Worm (Caenorhabditis elegans) whole organism, L3 larva: ENCODE data around the gene E02H4.2.

ENCODE experiments used
- R02D3.7 ChIP-seq: fragments of 150-350 bp; optimal IDR thresholded peaks from 2 replicates; lab custom pipeline; 2014; ENCODE audit warnings: missing biosample characterization, missing genetic modification characterization
- ZK546.5 ChIP-seq: sonication (generic microtip); optimal IDR thresholded peaks from 2 replicates; lab custom pipeline; 2017; ENCODE audit warnings: missing biosample characterization, missing genetic modification characterization
- aly-2 ChIP-seq: fragments of 150-350 bp; optimal IDR thresholded peaks from 2 replicates; lab custom pipeline; 2014; ENCODE audit warnings: missing biosample characterization, missing genetic modification characterization
- ama-1 ChIP-seq: fragments of 150-350 bp; optimal IDR thresholded peaks from 2 replicates; lab custom pipeline; 2018
- ceh-16 ChIP-seq: sonication (generic microtip); optimal IDR thresholded peaks from 2 replicates; lab custom pipeline; 2017; ENCODE audit warnings: missing biosample characterization, missing genetic modification characterization
- ceh-28 ChIP-seq: fragments of 150-350 bp; optimal IDR thresholded peaks from 2 replicates; lab custom pipeline; 2014; ENCODE audit warnings: missing biosample characterization, missing genetic modification reagents, missing genetic modification characterization
- ceh-9 ChIP-seq: sonication (generic microtip); optimal IDR thresholded peaks from 2 replicates; lab custom pipeline; 2018; ENCODE audit warnings: missing biosample characterization, missing genetic modification characterization
- egl-27 ChIP-seq: sonication (generic microtip); optimal IDR thresholded peaks from 4 replicates; lab custom pipeline; 2017; ENCODE audit warnings: missing biosample characterization, missing genetic modification reagents, missing genetic modification characterization
- elt-1 ChIP-seq: fragments of 150-350 bp; optimal IDR thresholded peaks from 2 replicates; lab custom pipeline; 2014; ENCODE audit warnings: missing biosample characterization, missing genetic modification characterization
- elt-2 ChIP-seq: sonication (generic microtip); optimal IDR thresholded peaks from 2 replicates; lab custom pipeline; 2016; ENCODE audit warnings: missing genetic modification reagents, mild to moderate bottlenecking, missing genetic modification characterization, missing compliant biosample characterization
- eor-1 ChIP-seq, 2 experiments: fragments of 150-350 bp; optimal IDR thresholded peaks; 2 replicates each; lab custom pipeline; 2014 to 2018; ENCODE audit warnings: missing biosample characterization in 2 of 2, missing genetic modification characterization in 2 of 2
- fkh-10 ChIP-seq: sonication (generic microtip); optimal IDR thresholded peaks from 2 replicates; lab custom pipeline; 2017; ENCODE audit warnings: missing biosample characterization, missing genetic modification reagents, missing genetic modification characterization
- fos-1 ChIP-seq: fragments of 150-350 bp; optimal IDR thresholded peaks from 2 replicates; lab custom pipeline; 2014; ENCODE audit warnings: missing biosample characterization, missing genetic modification characterization
- jun-1 ChIP-seq: fragments of 150-350 bp; optimal IDR thresholded peaks from 2 replicates; lab custom pipeline; 2014; ENCODE audit warnings: missing biosample characterization, missing genetic modification reagents, missing genetic modification characterization
- lsy-12 ChIP-seq: sonication (generic microtip); optimal IDR thresholded peaks from 2 replicates; lab custom pipeline; 2016; ENCODE audit warnings: mild to moderate bottlenecking, missing genetic modification characterization, missing compliant biosample characterization
- mdl-1 ChIP-seq: fragments of 150-350 bp; optimal IDR thresholded peaks from 2 replicates; lab custom pipeline; 2014; ENCODE audit warnings: missing biosample characterization, missing genetic modification characterization
- nhr-12 ChIP-seq: fragments of 150-350 bp; optimal IDR thresholded peaks from 2 replicates; lab custom pipeline; 2014; ENCODE audit warnings: missing biosample characterization, missing genetic modification characterization
- nhr-25 ChIP-seq: sonication (generic microtip); optimal IDR thresholded peaks from 2 replicates; lab custom pipeline; 2017; ENCODE audit warnings: missing biosample characterization, missing genetic modification characterization
- nhr-67 ChIP-seq: fragments of 150-350 bp; optimal IDR thresholded peaks from 2 replicates; lab custom pipeline; 2014; ENCODE audit warnings: missing biosample characterization, missing genetic modification characterization
- nhr-76 ChIP-seq: fragments of 150-350 bp; sonication (generic microtip); optimal IDR thresholded peaks from 5 replicates; lab custom pipeline; 2014; ENCODE audit warnings: missing biosample characterization, missing genetic modification characterization
- nhr-77 ChIP-seq: fragments of 150-350 bp; optimal IDR thresholded peaks from 2 replicates; lab custom pipeline; 2014; ENCODE audit warnings: missing biosample characterization, missing genetic modification characterization
- pha-4 ChIP-seq: fragments of 150-350 bp; optimal IDR thresholded peaks from 2 replicates; lab custom pipeline; 2014; ENCODE audit warnings: missing biosample characterization, missing genetic modification reagents, missing genetic modification characterization
- pqm-1 ChIP-seq: fragments of 150-350 bp; optimal IDR thresholded peaks from 2 replicates; lab custom pipeline; 2017; ENCODE audit warnings: missing biosample characterization, missing genetic modification characterization, inconsistent platforms
- sea-2 ChIP-seq: fragments of 150-350 bp; sonication (generic microtip); optimal IDR thresholded peaks from 4 replicates; lab custom pipeline; 2014; ENCODE audit warnings: missing biosample characterization, missing genetic modification reagents, missing genetic modification characterization
- snpc-4 ChIP-seq: fragments of 150-350 bp; optimal IDR thresholded peaks from 2 replicates; lab custom pipeline; 2014; ENCODE audit warnings: missing biosample characterization, missing genetic modification characterization
- tbx-2 ChIP-seq: sonication (generic microtip); optimal IDR thresholded peaks from 2 replicates; lab custom pipeline; 2016; ENCODE audit warnings: mild to moderate bottlenecking, missing genetic modification characterization, missing compliant biosample characterization
- unc-39 ChIP-seq: sonication (generic microtip); optimal IDR thresholded peaks from 4 replicates; lab custom pipeline; 2017; ENCODE audit warnings: missing biosample characterization, missing genetic modification characterization
- unc-62 ChIP-seq: fragments of 150-350 bp; sonication (generic microtip); optimal IDR thresholded peaks from 4 replicates; lab custom pipeline; 2014; ENCODE audit warnings: missing biosample characterization, missing genetic modification reagents, missing genetic modification characterization
- zag-1 ChIP-seq: fragments of 150-350 bp; optimal IDR thresholded peaks from 2 replicates; lab custom pipeline; 2014; ENCODE audit warnings: missing biosample characterization, missing genetic modification characterization
- ztf-11 ChIP-seq: fragments of 150-350 bp; optimal IDR thresholded peaks from 2 replicates; lab custom pipeline; 2014; ENCODE audit warnings: missing biosample characterization, missing genetic modification characterization

E02H4.2 gene

ce11 chrX:14255973-14256372 lies 25.5 kb downstream of the E02H4.2 start, which contains the start of gene E02H4.7:
E02H4.7 (plus strand) TSS chrX:14256273.
- TF ChIP-seq tbx-2 (tag; lab: Kevin White, UChicago) (no peak), elt-2 (tag; lab: Kevin White, UChicago) (peak; percentile 36), pqm-1 (peak; percentile 12), nhr-67 (tag; lab: Kevin White, UChicago) (no peak)

ce11 chrX:14255031-14255430 lies 26.4 kb downstream of the E02H4.2 start, which contains the start of gene E02H4.5:
E02H4.5 (minus strand) TSS chrX:14255131.
- TF ChIP-seq mdl-1 (tag; lab: Kevin White, UChicago) (no peak), ama-1 (lab: Kevin White, UChicago) (no peak), sea-2 (GFP tag; lab: Kevin White, UChicago) (no peak), R02D3.7 (tag; lab: Kevin White, UChicago) (no peak), pqm-1 (no peak)

ce11 chrX:14252042-14252441 lies 29.4 kb downstream of the E02H4.2 start, which contains the start of gene E02H4.6:
E02H4.6 (minus strand) TSS chrX:14252142.
- TF ChIP-seq ceh-9 (tag; lab: Kevin White, UChicago), result no peak
- TF ChIP-seq pha-4, result no peak

DNA sequence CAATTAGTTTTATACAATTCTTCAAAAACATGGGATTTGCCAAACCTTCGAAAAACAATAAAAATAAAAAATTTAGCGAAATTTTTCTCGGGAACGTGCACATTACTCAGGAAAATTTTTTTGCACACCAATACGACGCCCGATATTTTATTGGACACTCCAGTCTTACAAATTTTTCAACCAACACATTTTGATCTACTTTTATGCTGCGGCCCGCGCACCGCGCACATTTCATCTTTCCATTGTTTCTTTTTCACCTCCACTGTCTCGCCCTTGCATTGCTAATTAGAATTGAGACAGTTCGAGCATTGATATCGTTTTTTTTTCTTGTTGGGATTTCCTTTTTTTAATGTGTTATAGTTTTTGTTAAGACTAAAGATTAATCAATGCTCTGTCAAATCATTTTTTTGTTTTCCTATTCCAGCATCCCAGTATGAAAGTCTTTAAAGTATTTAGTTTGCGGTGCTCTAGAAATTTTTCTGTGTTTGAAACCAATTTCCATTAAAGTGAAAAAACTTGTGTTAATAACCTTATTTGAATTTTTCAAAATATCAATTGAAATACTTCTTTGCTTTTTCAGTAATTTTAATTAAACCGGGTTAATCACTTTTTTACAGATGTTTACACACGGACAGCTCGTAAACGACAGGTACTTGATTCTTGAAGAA lies 33.9 kb downstream of the E02H4.2 start, which contains the start of gene K04C1.5:
TSS of gene K04C1.5 (plus strand) at position 618 of the 668 bp plus-strand sequence.
- TF ChIP-seq pqm-1 (no peak), elt-1 (tag; lab: Kevin White, UChicago) (no peak), unc-39 (no peak), R02D3.7 (tag; lab: Kevin White, UChicago) (no peak), elt-2 (tag; lab: Kevin White, UChicago) (no peak), ama-1 (lab: Kevin White, UChicago) (no peak)

ce11 chrX:14246518-14246917 lies 34.9 kb downstream of the E02H4.2 start, which contains the start of gene mlc-6:
mlc-6 (minus strand) TSS chrX:14246618.
- TF ChIP-seq unc-62 (no peak), nhr-67 (tag; lab: Kevin White, UChicago) (no peak), snpc-4 (tag; lab: Kevin White, UChicago) (no peak), zag-1 (tag; lab: Kevin White, UChicago) (no peak), nhr-76 (tag; lab: Kevin White, UChicago) (no peak), nhr-12 (tag; lab: Kevin White, UChicago) (no peak)

ce11 chrX:14244493-14244892 lies 36.9 kb downstream of the E02H4.2 start:
- TF ChIP-seq pqm-1 (no peak), jun-1 (tag; lab: Kevin White, UChicago) (no peak), aly-2 (no peak), eor-1 (tag; optimal IDR thresholded peaks at IDR 0.05; lab: Kevin White, UChicago) (no peak), elt-2 (tag; lab: Kevin White, UChicago) (peak; percentile 21)

DNA sequence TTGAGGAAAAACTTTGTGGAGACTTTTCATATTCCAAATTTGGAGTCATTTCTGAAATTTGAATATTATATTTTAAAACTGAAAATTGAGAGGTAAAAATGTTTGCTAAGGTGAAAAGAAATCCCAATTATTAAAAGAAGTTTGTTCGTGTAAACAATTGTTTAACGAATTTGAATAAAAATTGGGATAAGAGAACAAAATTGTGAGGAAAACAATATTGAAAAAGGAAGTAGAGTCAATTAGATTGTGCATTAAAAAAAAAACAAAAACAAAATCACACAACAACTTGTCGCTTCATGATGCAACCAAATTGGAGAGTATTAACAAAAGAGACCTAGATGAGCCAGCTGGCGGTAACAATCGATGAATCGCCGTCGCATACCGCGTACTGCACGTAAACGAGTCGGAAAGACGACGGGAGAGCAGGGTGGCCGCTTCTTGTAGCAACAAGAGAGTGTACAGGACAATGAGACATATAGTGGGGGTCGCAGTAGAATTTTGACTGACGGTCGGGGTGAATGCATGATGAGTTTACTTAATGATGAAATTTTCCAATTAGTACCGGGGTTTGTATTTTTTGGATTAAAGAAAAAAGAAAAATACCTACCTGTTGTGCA lies 38.0 kb downstream of the E02H4.2 start, which contains the start of gene K04C1.3:
TSS of gene K04C1.3 (minus strand) at position 51 of the 617 bp plus-strand sequence.
- no peak for TF ChIP-seq nhr-25 (tag; lab: Kevin White, UChicago)
- no peak for TF ChIP-seq ama-1 (lab: Kevin White, UChicago)
- TF ChIP-seq nhr-12 (tag; lab: Kevin White, UChicago), result no peak
- peak; percentile 3 for TF ChIP-seq elt-2 (tag; lab: Kevin White, UChicago)
- no peak for TF ChIP-seq ceh-9 (tag; lab: Kevin White, UChicago)
- TF ChIP-seq lsy-12, result no peak
- no peak for TF ChIP-seq fos-1 (tag; lab: Kevin White, UChicago)

DNA sequence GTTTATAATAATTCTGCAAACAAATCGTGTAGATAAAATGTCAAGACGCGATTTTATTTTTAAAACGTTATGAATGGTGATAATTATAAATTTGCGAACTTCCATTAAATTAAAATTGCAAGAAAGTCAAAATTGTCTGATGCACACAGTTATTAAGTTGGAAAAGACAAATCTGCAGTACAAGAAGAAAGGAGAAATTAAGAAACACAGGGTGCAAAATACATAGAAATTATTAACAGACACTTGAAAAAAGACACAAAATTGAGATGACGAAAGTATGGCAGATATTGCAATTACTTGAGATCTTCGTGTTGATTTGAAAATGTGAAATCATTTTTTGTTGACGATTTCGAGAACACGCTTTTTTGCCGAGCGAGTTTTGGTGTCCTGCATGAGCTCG lies 39.9 kb downstream of the E02H4.2 start:
- TF ChIP-seq unc-39, result no peak
- no peak for TF ChIP-seq ztf-11 (tag; lab: Kevin White, UChicago)
- TF ChIP-seq nhr-77, result no peak
- TF ChIP-seq mdl-1 (tag; lab: Kevin White, UChicago), result no peak
- TF ChIP-seq fkh-10 (GFP tag; lab: Kevin White, UChicago), result no peak
- TF ChIP-seq egl-27, result no peak
- TF ChIP-seq ceh-28, result no peak
- no peak for TF ChIP-seq pha-4
- TF ChIP-seq nhr-12 (tag; lab: Kevin White, UChicago), result no peak
- TF ChIP-seq lsy-12, result no peak
- no peak for TF ChIP-seq unc-62
- no peak for TF ChIP-seq ZK546.5
- TF ChIP-seq aly-2, result no peak
- TF ChIP-seq elt-1 (tag; lab: Kevin White, UChicago), result no peak
- no peak for TF ChIP-seq ceh-9 (tag; lab: Kevin White, UChicago)
- TF ChIP-seq nhr-25 (tag; lab: Kevin White, UChicago), result no peak
- TF ChIP-seq ceh-16 (tag; lab: Kevin White, UChicago), result no peak
